Fruit fly (Drosophila melanogaster): ENCODE measurements around the gene CG2218.

The CG2218 gene

DNA sequence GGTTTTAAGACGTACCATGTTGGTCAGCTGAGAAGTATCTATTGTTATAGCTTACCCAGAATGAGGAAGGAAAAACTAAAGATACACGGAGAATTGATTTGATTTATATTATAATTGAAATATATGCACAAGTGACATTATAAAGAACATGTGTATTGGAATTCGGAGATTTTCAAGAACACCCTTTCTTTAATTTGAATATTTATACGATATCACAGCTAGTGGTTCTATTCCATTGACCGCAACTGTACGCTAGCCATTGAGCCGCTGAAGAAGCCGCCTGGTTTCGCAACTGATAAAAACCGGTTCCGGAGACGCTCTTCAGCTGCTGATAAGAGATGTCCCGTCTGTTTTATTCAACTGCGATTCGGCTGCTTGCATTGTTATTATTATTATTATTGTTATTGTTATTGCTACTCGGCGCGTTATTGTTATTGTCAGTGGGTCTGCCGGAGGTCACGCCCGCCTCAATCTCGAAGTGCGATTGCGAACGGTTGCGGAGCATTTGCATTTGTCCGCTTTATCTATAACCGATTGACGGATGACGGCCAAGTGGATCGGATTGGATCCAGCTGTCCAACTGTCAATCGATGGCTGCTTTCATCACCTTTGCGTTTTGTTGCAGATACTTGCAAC, 33.6 kb upstream of the CG2218 start (continued):
- no peak for TF ChIP-seq CG16863 (GFP tag; optimal IDR thresholded peaks at IDR 0.05)
- TF ChIP-seq CG15514 (GFP tag; optimal IDR thresholded peaks at IDR 0.05): no peak
- no peak for TF ChIP-seq CG14014 (GFP tag; IDR thresholded peaks at IDR 0.05)
- no peak for TF ChIP-seq CG1647 (GFP tag; optimal IDR thresholded peaks at IDR 0.05)
- no peak for TF ChIP-seq CG12744 (GFP tag; optimal IDR thresholded peaks at IDR 0.05)
- peak; percentile 39 for TF ChIP-seq CG1603 (tag; optimal IDR thresholded peaks at IDR 0.05)
- no peak for TF ChIP-seq HLH4C (GFP tag; IDR thresholded peaks at IDR 0.05; ENCODE audit: partially characterized antibody)
- TF ChIP-seq CG7556 (GFP tag; optimal IDR thresholded peaks at IDR 0.05): peak; percentile 2
- no peak for TF ChIP-seq trem (tag; optimal IDR thresholded peaks at IDR 0.05)
- peak; percentile 6 for TF ChIP-seq CG4328 (GFP tag; optimal IDR thresholded peaks at IDR 0.05)
- no peak for TF ChIP-seq CG12769 (tag; optimal IDR thresholded peaks at IDR 0.05)
- TF ChIP-seq PHDP (tag; optimal IDR thresholded peaks at IDR 0.05): peak; percentile 29
- TF ChIP-seq zen (tag; optimal IDR thresholded peaks at IDR 0.05): no peak
- no peak for TF ChIP-seq CG1529 (GFP tag; optimal IDR thresholded peaks at IDR 0.05)
- TF ChIP-seq E2f2 (GFP tag; IDR thresholded peaks at IDR 0.05): no peak
- TF ChIP-seq Usf (GFP tag; optimal IDR thresholded peaks at IDR 0.05): no peak
- no peak for TF ChIP-seq cad (GFP tag; optimal IDR thresholded peaks at IDR 0.05)
- no peak for TF ChIP-seq D19A (tag; optimal IDR thresholded peaks at IDR 0.05)
- no peak for TF ChIP-seq Eip74EF (GFP tag; optimal IDR thresholded peaks at IDR 0.05)
- no peak for TF ChIP-seq CG12299 (tag; optimal IDR thresholded peaks at IDR 0.05)
- TF ChIP-seq H2.0 (GFP tag; IDR thresholded peaks at IDR 0.05): 0 out of 2 replicates have a peak, but pooled peaks have one; percentile 41
- peak; percentile 33 for TF ChIP-seq Meics (GFP tag; optimal IDR thresholded peaks at IDR 0.05)
- TF ChIP-seq Dll (GFP tag; IDR thresholded peaks at IDR 0.05; ENCODE audit: partially characterized antibody): no peak
- TF ChIP-seq jumu (GFP tag; optimal IDR thresholded peaks at IDR 0.05): no peak
- no peak for TF ChIP-seq usp (GFP tag; optimal IDR thresholded peaks at IDR 0.05)
- no peak for TF ChIP-seq sc (optimal IDR thresholded peaks at IDR 0.05)
- TF ChIP-seq sc (GFP tag; optimal IDR thresholded peaks at IDR 0.05): no peak
- no peak for TF ChIP-seq trh (GFP tag; optimal IDR thresholded peaks at IDR 0.05)
- TF ChIP-seq CG11696 (GFP tag; IDR thresholded peaks at IDR 0.05): peak; percentile 89
- TF ChIP-seq phol (tag; optimal IDR thresholded peaks at IDR 0.05): peak; percentile 44
- no peak for TF ChIP-seq CG3163 (GFP tag; optimal IDR thresholded peaks at IDR 0.05)
- TF ChIP-seq NC2α (GFP tag; optimal IDR thresholded peaks at IDR 0.05): no peak
- no peak for TF ChIP-seq chn (GFP tag; optimal IDR thresholded peaks at IDR 0.05)
- no peak for TF ChIP-seq MBD-R2 (GFP tag; IDR thresholded peaks at IDR 0.05)
- no peak for TF ChIP-seq vfl (GFP tag; optimal IDR thresholded peaks at IDR 0.05)
- TF ChIP-seq CG10431 (GFP tag; optimal IDR thresholded peaks at IDR 0.05): no peak
- TF ChIP-seq Optix (GFP tag; IDR thresholded peaks at IDR 0.05): no peak
- no peak for TF ChIP-seq Side (GFP tag; optimal IDR thresholded peaks at IDR 0.05)
- TF ChIP-seq CG2116 (GFP tag; optimal IDR thresholded peaks at IDR 0.05): no peak
- no peak for TF ChIP-seq CG17361 (GFP tag; IDR thresholded peaks at IDR 0.05)
- peak; percentile 56 for TF ChIP-seq CG31441 (GFP tag; IDR thresholded peaks at IDR 0.05)
- no peak for TF ChIP-seq wdn (GFP tag; IDR thresholded peaks at IDR 0.05)
- TF ChIP-seq yki (optimal IDR thresholded peaks at IDR 0.05): no peak
- TF ChIP-seq dmrt99B (tag; optimal IDR thresholded peaks at IDR 0.05): peak; percentile 68
- TF ChIP-seq gt (GFP tag; IDR thresholded peaks at IDR 0.05): no peak
- TF ChIP-seq ham (GFP tag; IDR thresholded peaks at IDR 0.05): no peak
- TF ChIP-seq danr (GFP tag; IDR thresholded peaks at IDR 0.05): no peak
- no peak for TF ChIP-seq CG30020 (tag; optimal IDR thresholded peaks at IDR 0.05)
- peak; percentile 57; the same call in 1 of the 3 replicates for TF ChIP-seq dysf (GFP tag; IDR thresholded peaks at IDR 0.05)
- TF ChIP-seq CG12391 (tag; optimal IDR thresholded peaks at IDR 0.05): peak; percentile 43
- TF ChIP-seq CG10147 (GFP tag; optimal IDR thresholded peaks at IDR 0.05): no peak
- peak; percentile 28 for TF ChIP-seq tap (tag; optimal IDR thresholded peaks at IDR 0.05)
